Worm (Caenorhabditis elegans): Measurements from ENCODE around the gene ugt-44.

The ugt-44 gene

DNA sequence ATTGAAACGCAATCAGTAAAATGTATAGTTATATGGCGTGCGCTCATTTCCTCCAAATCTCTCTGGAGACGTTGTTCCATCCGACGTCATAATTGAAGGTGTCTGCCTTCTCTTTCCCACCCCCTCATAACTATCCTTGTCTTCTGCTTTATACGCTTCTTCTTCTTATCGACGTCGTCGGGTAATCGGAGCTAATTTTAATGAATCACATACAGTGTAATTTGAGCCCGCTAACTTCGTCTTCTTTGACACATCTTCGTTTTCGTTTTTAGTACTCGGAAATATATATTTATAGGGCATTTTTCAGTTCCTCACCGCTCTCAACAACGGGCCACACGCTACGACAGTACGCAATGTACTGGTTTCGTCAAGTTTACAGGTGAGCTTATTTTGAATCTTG lies 33.1 kb upstream of the ugt-44 start, which contains the start of gene ins-1:
Gene ins-1 (plus strand): TSS at position 301 of the 400 bp plus-strand sequence.
- TF ChIP-seq F23B12.7 (tag; optimal IDR thresholded peaks at IDR 0.05; ENCODE audit: insufficient read depth) (no peak), aptf-2 (GFP tag; conservative IDR thresholded peaks at IDR 0.05) (no peak), T07F8.4 (tag; optimal IDR thresholded peaks at IDR 0.05) (no peak), C17E4.6 (GFP tag; IDR thresholded peaks at IDR 0.05) (no peak), nfyb-1 (GFP tag; IDR thresholded peaks at IDR 0.05) (no peak), T26A5.8 (tag; optimal IDR thresholded peaks at IDR 0.05) (no peak), attf-6 (GFP tag; IDR thresholded peaks at IDR 0.05) (no peak), ZK185.1 (tag; optimal IDR thresholded peaks at IDR 0.05; ENCODE audit: poor library complexity, severe bottlenecking) (no peak), let-526 (GFP tag; IDR thresholded peaks at IDR 0.05) (no peak), madf-8 (GFP tag; conservative IDR thresholded peaks at IDR 0.05) (no peak), F10E7.11 (tag; optimal IDR thresholded peaks at IDR 0.05) (no peak), dpl-1 (GFP tag; optimal IDR thresholded peaks at IDR 0.05) (no peak), ccch-3 (GFP tag; optimal IDR thresholded peaks at IDR 0.05) (no peak), rpc-1 (optimal IDR thresholded peaks at IDR 0.05) (no peak), rpc-1 (tag; optimal IDR thresholded peaks at IDR 0.05) (no peak)

- TF ChIP-seq ztf-28 (GFP tag; IDR thresholded peaks at IDR 0.05) (no peak), egl-44 (GFP tag; IDR thresholded peaks at IDR 0.05) (no peak), snpc-3.4 (tag; optimal IDR thresholded peaks at IDR 0.05) (no peak), ztf-18 (tag; optimal IDR thresholded peaks at IDR 0.05) (no peak), ama-1 (optimal IDR thresholded peaks at IDR 0.05) (no peak), ama-1 (GFP tag; optimal IDR thresholded peaks at IDR 0.05) (no peak), rcor-1 (GFP tag; IDR thresholded peaks at IDR 0.05) (no peak), snpc-4 (GFP tag; optimal IDR thresholded peaks at IDR 0.05) (no peak), snpc-4 (tag; optimal IDR thresholded peaks at IDR 0.05) (no peak), Y95B8A.8 (GFP tag; IDR thresholded peaks at IDR 0.05) (no peak), sdz-38 (tag; optimal IDR thresholded peaks at IDR 0.05) (no peak), ekl-4 (GFP tag; IDR thresholded peaks at IDR 0.05) (no peak), ztf-22 (GFP tag; optimal IDR thresholded peaks at IDR 0.05) (no peak)
Measured at ce11 chrIV:10437114-10437513, 32.4 kb upstream of the ugt-44 start.

DNA sequence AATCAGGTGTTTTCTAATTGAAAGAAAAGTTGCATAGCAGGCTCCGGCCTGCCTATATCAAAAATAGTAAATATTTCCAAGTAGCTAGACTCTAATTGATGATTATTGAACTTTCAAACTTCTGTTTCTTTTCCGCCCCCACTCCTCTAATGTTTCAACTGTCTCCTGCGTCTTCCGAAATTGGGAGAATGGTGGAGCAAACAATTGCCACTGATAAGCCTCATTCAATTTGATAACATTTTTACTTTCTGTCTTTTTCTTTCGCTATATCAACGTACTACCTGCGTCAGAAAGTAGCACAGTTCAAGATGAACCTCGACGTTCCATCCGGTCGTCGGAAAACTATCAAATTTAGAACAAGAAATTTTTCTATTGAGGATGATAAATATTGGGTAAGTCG lies 30.6 kb upstream of the ugt-44 start, which contains the start of gene F13B12.3:
Gene F13B12.3 (plus strand): TSS at position 223 of the 400 bp plus-strand sequence.
- peak; percentile 73 for TF ChIP-seq ets-4 (GFP tag; optimal IDR thresholded peaks at IDR 0.05)
- no peak for TF ChIP-seq hlh-26 (GFP tag; conservative IDR thresholded peaks at IDR 0.05)
- TF ChIP-seq nhr-80 (tag; optimal IDR thresholded peaks at IDR 0.05), result peak; percentile 96
- TF ChIP-seq nfyb-1 (GFP tag; IDR thresholded peaks at IDR 0.05), result no peak

DNA sequence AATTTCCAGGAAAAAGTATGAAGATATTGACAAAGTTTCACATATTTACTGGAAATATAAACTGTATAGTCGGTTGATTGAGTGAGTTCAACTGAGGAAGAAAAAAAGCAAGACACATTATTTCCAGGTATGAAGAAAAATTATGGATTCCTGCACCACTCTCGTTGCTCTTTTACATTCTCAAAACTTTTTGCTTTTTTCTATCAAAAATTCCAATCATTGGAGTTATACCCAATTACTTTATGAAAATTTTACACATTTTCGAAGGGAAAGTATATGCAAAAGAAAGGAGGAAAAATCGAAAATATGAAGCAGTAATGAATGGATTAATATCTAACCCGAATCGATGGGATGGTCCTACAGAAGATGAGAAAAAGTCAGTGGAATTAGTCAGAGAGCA lies 26.6 kb upstream of the ugt-44 start:
- TF ChIP-seq C06A6.2 (GFP tag; conservative IDR thresholded peaks at IDR 0.05), result no peak
- TF ChIP-seq ztf-22 (GFP tag; optimal IDR thresholded peaks at IDR 0.05), result no peak
- no peak for TF ChIP-seq B0261.1 (tag; optimal IDR thresholded peaks at IDR 0.05)
- no peak for TF ChIP-seq hlh-12 (tag; optimal IDR thresholded peaks at IDR 0.05)
- no peak for TF ChIP-seq F39B2.1 (GFP tag; IDR thresholded peaks at IDR 0.05)
- TF ChIP-seq fkh-3 (tag; optimal IDR thresholded peaks at IDR 0.05), result no peak
- no peak for TF ChIP-seq madf-10 (tag; optimal IDR thresholded peaks at IDR 0.05)
- no peak for TF ChIP-seq somi-1 (GFP tag; optimal IDR thresholded peaks at IDR 0.05)

Measured in whole organism, young adult.